Fruit fly (Drosophila melanogaster) whole organism, embryonic: ENCODE results near the gene Polr2I.
A peak's percentile ranks its signal among the peaks of the same experiment; 100 is the strongest.

Source experiments
- Ada2b ChIP-seq: fragments of 200-800 bp; sonication (Bioruptor generic); IDR thresholded peaks from 2 replicates; pipeline ENCODE4 v1.3.6; 2022; ENCODE audit warnings: missing biosample characterization, missing genetic modification characterization
- CG10462 ChIP-seq: fragments of 200-800 bp; sonication (Bioruptor generic); optimal IDR thresholded peaks from 2 replicates; lab custom pipeline; 2016; ENCODE audit warnings: missing biosample characterization, missing genetic modification characterization
- CG11085 ChIP-seq: fragments of 200-800 bp; sonication (Bioruptor generic); IDR thresholded peaks from 2 replicates; pipeline ENCODE4 v1.3.6; 2022; ENCODE audit warnings: missing biosample characterization, missing genetic modification characterization
- CG11560 ChIP-seq: fragments of 200-800 bp; sonication (Bioruptor generic); IDR thresholded peaks from 3 replicates; pipeline ENCODE4 v1.3.6; 2022; ENCODE audit warnings: missing biosample characterization, missing genetic modification characterization
- CG11723 ChIP-seq: fragments of 200-800 bp; sonication (Bioruptor generic); optimal IDR thresholded peaks from 2 replicates; lab custom pipeline; 2017; ENCODE audit warnings: missing biosample characterization, mild to moderate bottlenecking, missing genetic modification characterization
- CG12219 ChIP-seq: fragments of 200-800 bp; sonication (Bioruptor generic); optimal IDR thresholded peaks from 3 replicates; lab custom pipeline; 2018; ENCODE audit warnings: missing biosample characterization, mild to moderate bottlenecking, missing genetic modification characterization
- CG12236 ChIP-seq: fragments of 200-800 bp; sonication (Bioruptor generic); optimal IDR thresholded peaks from 2 replicates; lab custom pipeline; 2016; ENCODE audit warnings: missing biosample characterization, missing genetic modification characterization
- CG12299 ChIP-seq: fragments of 200-800 bp; sonication (Bioruptor generic); optimal IDR thresholded peaks from 2 replicates; lab custom pipeline; 2018; ENCODE audit warnings: missing biosample characterization, mild to moderate bottlenecking, missing genetic modification characterization
- CG12942 ChIP-seq: fragments of 200-800 bp; sonication (Bioruptor generic); optimal IDR thresholded peaks from 3 replicates; lab custom pipeline; 2016; ENCODE audit warnings: missing biosample characterization, missing genetic modification characterization
- CG13424 ChIP-seq: fragments of 200-800 bp; sonication (Bioruptor generic); optimal IDR thresholded peaks from 2 replicates; lab custom pipeline; 2019; ENCODE audit warnings: missing biosample characterization, mild to moderate bottlenecking, missing genetic modification characterization, moderate library complexity
- CG14050 ChIP-seq: fragments of 200-800 bp; sonication (Bioruptor generic); IDR thresholded peaks from 3 replicates; pipeline ENCODE4 v1.3.6; 2022; ENCODE audit warnings: missing biosample characterization, missing genetic modification characterization
- CG18011 ChIP-seq: fragments of 200-800 bp; sonication (Bioruptor generic); optimal IDR thresholded peaks from 2 replicates; lab custom pipeline; 2017; ENCODE audit warnings: missing biosample characterization, missing genetic modification characterization, mild to moderate bottlenecking, moderate library complexity, missing genotype
- CG2712 ChIP-seq: fragments of 200-800 bp; optimal IDR thresholded peaks from 3 replicates; lab custom pipeline; 2019; ENCODE audit warnings: missing biosample characterization, mild to moderate bottlenecking, missing genetic modification characterization, moderate library complexity
- CG31365 ChIP-seq: fragments of 200-800 bp; sonication (Bioruptor generic); optimal IDR thresholded peaks from 2 replicates; lab custom pipeline; 2018; ENCODE audit warnings: missing biosample characterization, mild to moderate bottlenecking, missing genetic modification characterization
- CG3726 ChIP-seq: fragments of 200-800 bp; sonication (Bioruptor generic); IDR thresholded peaks from 3 replicates; pipeline ENCODE4, ENCODE4 v1.3.6; 2022; ENCODE audit warnings: missing biosample characterization, missing genetic modification characterization
- CG6689 ChIP-seq: fragments of 200-800 bp; sonication (Bioruptor generic); IDR thresholded peaks from 2 replicates; pipeline ENCODE4 v1.3.6; 2022; ENCODE audit warnings: missing biosample characterization, missing genetic modification characterization
- CG7786 ChIP-seq: fragments of 200-800 bp; sonication (Bioruptor generic); optimal IDR thresholded peaks from 2 replicates; lab custom pipeline; 2016; ENCODE audit warnings: missing biosample characterization, missing genetic modification characterization
- CG8765 ChIP-seq: fragments of 200-800 bp; sonication (Bioruptor generic); IDR thresholded peaks from 2 replicates; pipeline ENCODE4 v1.3.6; 2022; ENCODE audit warnings: missing biosample characterization, missing genetic modification characterization
- CG8944 ChIP-seq: fragments of 200-800 bp; sonication (Bioruptor generic); optimal IDR thresholded peaks from 3 replicates; lab custom pipeline; 2016; ENCODE audit warnings: missing biosample characterization, missing genetic modification characterization
- CG9609 ChIP-seq: fragments of 200-800 bp; sonication (Bioruptor generic); optimal IDR thresholded peaks from 3 replicates; lab custom pipeline; 2016; ENCODE audit warnings: missing biosample characterization, missing genetic modification characterization
- CHES-1-like ChIP-seq: fragments of 200-800 bp; sonication (Bioruptor generic); optimal IDR thresholded peaks from 2 replicates; lab custom pipeline; 2016; ENCODE audit warnings: missing biosample characterization, missing genetic modification characterization
- Dip3 ChIP-seq: fragments of 200-800 bp; sonication (Bioruptor generic); optimal IDR thresholded peaks from 3 replicates; lab custom pipeline; 2016; ENCODE audit warnings: missing biosample characterization, missing genetic modification characterization
- Dll ChIP-seq: fragments of 200-800 bp; sonication (Bioruptor generic); IDR thresholded peaks from 4 replicates; pipeline ENCODE4 v1.3.6; 2022; ENCODE audit warnings: missing biosample characterization, missing genetic modification characterization; ENCODE audit not compliant: partially characterized antibody
- E2f2 ChIP-seq: fragments of 200-800 bp; sonication (Bioruptor generic); IDR thresholded peaks from 2 replicates; pipeline ENCODE4 v1.3.6; 2022; ENCODE audit warnings: missing biosample characterization, missing genetic modification characterization
- Fer1 ChIP-seq: fragments of 200-800 bp; sonication (Bioruptor generic); optimal IDR thresholded peaks from 2 replicates; lab custom pipeline; 2017; ENCODE audit warnings: missing biosample characterization, mild to moderate bottlenecking, missing genetic modification characterization
- HLH3B ChIP-seq: fragments of 200-800 bp; sonication (Bioruptor generic); IDR thresholded peaks from 2 replicates; pipeline ENCODE4 v1.3.6; 2022; ENCODE audit warnings: missing biosample characterization, missing genetic modification characterization
- HLH4C ChIP-seq: fragments of 200-800 bp; sonication (Bioruptor generic); IDR thresholded peaks from 3 replicates; pipeline ENCODE4 v1.3.6; 2022; ENCODE audit warnings: missing biosample characterization, missing genetic modification characterization; ENCODE audit not compliant: partially characterized antibody
- Hr78 ChIP-seq, 2 experiments: fragments of 200-800 bp in 1 of 2; fragments of >200 bp in 1 of 2; sonication (Bioruptor generic) in 1 of 2; optimal IDR thresholded peaks; 2 replicates each; lab custom pipeline; 2017 to 2019; ENCODE audit warnings: missing biosample characterization in 2 of 2, missing genetic modification characterization in 2 of 2, mild to moderate bottlenecking in 1 of 2, moderate library complexity in 1 of 2
- Hsf ChIP-seq: fragments of 200-800 bp; sonication (Bioruptor generic); optimal IDR thresholded peaks from 3 replicates; lab custom pipeline; 2016; ENCODE audit warnings: missing biosample characterization, missing genetic modification characterization
- Kr ChIP-seq: fragments of 200-800 bp; sonication (Bioruptor generic); optimal IDR thresholded peaks from 2 replicates; lab custom pipeline; 2017; ENCODE audit warnings: missing biosample characterization, mild to moderate bottlenecking, missing genetic modification characterization
- MESR4 ChIP-seq: fragments of 200-800 bp; sonication (Bioruptor generic); optimal IDR thresholded peaks from 2 replicates; lab custom pipeline; 2018; ENCODE audit warnings: missing biosample characterization, mild to moderate bottlenecking, missing genetic modification characterization, moderate library complexity
- Xbp1 ChIP-seq: fragments of 200-800 bp; sonication (Bioruptor generic); optimal IDR thresholded peaks from 3 replicates; lab custom pipeline; 2016; ENCODE audit warnings: missing biosample characterization, mild to moderate bottlenecking, missing genetic modification characterization
- bcd ChIP-seq: fragments of 200-800 bp; sonication (Bioruptor generic); optimal IDR thresholded peaks from 2 replicates; lab custom pipeline; 2017; ENCODE audit warnings: missing biosample characterization, mild to moderate bottlenecking, missing genetic modification characterization
- br ChIP-seq: fragments of >200 bp; optimal IDR thresholded peaks from 2 replicates; lab custom pipeline; 2017
- caup ChIP-seq: fragments of 200-800 bp; sonication (Bioruptor generic); optimal IDR thresholded peaks from 3 replicates; lab custom pipeline; 2017; ENCODE audit warnings: missing biosample characterization, mild to moderate bottlenecking, missing genetic modification characterization, moderate library complexity; ENCODE audit not compliant: severe bottlenecking
- chm ChIP-seq: fragments of 200-800 bp; sonication (Bioruptor generic); IDR thresholded peaks from 2 replicates; pipeline ENCODE4 v1.3.6; 2022; ENCODE audit warnings: missing biosample characterization, missing genetic modification characterization
- fd102C ChIP-seq: fragments of 200-800 bp; sonication (Bioruptor generic); optimal IDR thresholded peaks from 2 replicates; lab custom pipeline; 2018; ENCODE audit warnings: missing biosample characterization, mild to moderate bottlenecking, missing genetic modification characterization, moderate library complexity
- fd3F ChIP-seq: fragments of 200-800 bp; sonication (Bioruptor generic); optimal IDR thresholded peaks from 2 replicates; lab custom pipeline; 2018; ENCODE audit warnings: missing biosample characterization, mild to moderate bottlenecking, missing genetic modification characterization, moderate library complexity
- fd96Cb ChIP-seq: fragments of 200-800 bp; sonication (Bioruptor generic); optimal IDR thresholded peaks from 2 replicates; lab custom pipeline; 2018; ENCODE audit warnings: missing biosample characterization, mild to moderate bottlenecking, missing genetic modification characterization, moderate library complexity
- hb ChIP-seq: fragments of 200-800 bp; sonication (Bioruptor generic); IDR thresholded peaks from 3 replicates; pipeline ENCODE4 v1.3.6; 2022; ENCODE audit warnings: missing biosample characterization, missing genetic modification characterization; ENCODE audit not compliant: partially characterized antibody
- ind ChIP-seq: fragments of 200-800 bp; sonication (Bioruptor generic); optimal IDR thresholded peaks from 3 replicates; lab custom pipeline; 2016; ENCODE audit warnings: missing biosample characterization, missing genetic modification characterization
- luna ChIP-seq: fragments of 200-800 bp; sonication (Bioruptor generic); optimal IDR thresholded peaks from 2 replicates; lab custom pipeline; 2016; ENCODE audit warnings: missing biosample characterization, missing genetic modification characterization
- nau ChIP-seq: fragments of 200-800 bp; sonication (Bioruptor generic); optimal IDR thresholded peaks from 3 replicates; lab custom pipeline; 2017; ENCODE audit warnings: missing biosample characterization, mild to moderate bottlenecking, missing genetic modification characterization, missing genetic modification reagents
- pzg ChIP-seq: fragments of 200-800 bp; sonication (Bioruptor generic); optimal IDR thresholded peaks from 3 replicates; lab custom pipeline; 2018; ENCODE audit warnings: missing biosample characterization, mild to moderate bottlenecking, missing genetic modification characterization, moderate library complexity
- repo ChIP-seq: fragments of 200-800 bp; sonication (Bioruptor generic); optimal IDR thresholded peaks from 2 replicates; lab custom pipeline; 2016; ENCODE audit warnings: missing biosample characterization, missing genetic modification characterization
- salm ChIP-seq: fragments of 200-800 bp; sonication (Bioruptor generic); optimal IDR thresholded peaks from 2 replicates; lab custom pipeline; 2018; ENCODE audit warnings: missing biosample characterization, mild to moderate bottlenecking, missing genetic modification characterization
- sd ChIP-seq: fragments of 200-800 bp; sonication (Bioruptor generic); optimal IDR thresholded peaks from 3 replicates; lab custom pipeline; 2018; ENCODE audit warnings: missing biosample characterization, mild to moderate bottlenecking, missing genetic modification characterization, moderate library complexity
- tin ChIP-seq: fragments of 200-800 bp; sonication (Bioruptor generic); optimal IDR thresholded peaks from 3 replicates; lab custom pipeline; 2016; ENCODE audit warnings: missing biosample characterization, missing genetic modification characterization
- tup ChIP-seq: fragments of 200-800 bp; sonication (Bioruptor generic); optimal IDR thresholded peaks from 2 replicates; lab custom pipeline; 2016; ENCODE audit warnings: missing biosample characterization, mild to moderate bottlenecking, missing genetic modification characterization, moderate library complexity

Gene Polr2I

dm6 chr3R:14288669-14289383, 20.1 kb upstream of the Polr2I start, which contains the start of gene red (continued):
- peak; percentile 49 for TF ChIP-seq CG7786
- TF ChIP-seq caup (GFP tag; lab: Kevin White, UChicago) = peak; percentile 72
- peak; percentile 61 for TF ChIP-seq sd
- peak; percentile 63 for TF ChIP-seq fd96Cb (tag; lab: Kevin White, UChicago)
- peak; percentile 58 for TF ChIP-seq CG12219 (GFP tag; lab: Kevin White, UChicago)
- peak; percentile 74 for TF ChIP-seq HLH3B (GFP tag; lab: Robert Waterston, UW)
- peak; percentile 62 for TF ChIP-seq fd3F (GFP tag; lab: Kevin White, UChicago)
- TF ChIP-seq Hr78 (GFP tag; optimal IDR thresholded peaks at IDR 0.05; lab: Kevin White, UChicago) = peak in 1 of 2 experiments; percentile 3
- TF ChIP-seq luna (GFP tag; lab: Kevin White, UChicago) = no peak
- peak; percentile 43; the same call in 1 of the 3 replicates for TF ChIP-seq CG11560 (tag; lab: Robert Waterston, UW)
- peak; percentile 78 for TF ChIP-seq bcd (GFP tag; lab: Kevin White, UChicago)
- peak; percentile 81 for TF ChIP-seq CG13424
- TF ChIP-seq fd102C (GFP tag; lab: Kevin White, UChicago) = no peak
- TF ChIP-seq ind = peak; percentile 69
- peak; percentile 66 for TF ChIP-seq Xbp1
- peak; percentile 48 for TF ChIP-seq CG12942 (GFP tag; lab: Kevin White, UChicago)
- TF ChIP-seq Dll (GFP tag; lab: Robert Waterston, UW) = no peak
- peak; percentile 39; the same call in 2 of the 3 replicates for TF ChIP-seq CG14050 (GFP tag; lab: Robert Waterston, UW)
- TF ChIP-seq chm (GFP tag; lab: Robert Waterston, UW) = peak; percentile 19; the same call in 1 of the 2 replicates
- TF ChIP-seq nau (GFP tag; lab: Kevin White, UChicago) = peak; percentile 43
- peak; percentile 50 for TF ChIP-seq CG9609 (GFP tag; lab: Kevin White, UChicago)
- no peak for TF ChIP-seq CG12236
- peak; percentile 47 for TF ChIP-seq CG12299 (tag; lab: Kevin White, UChicago)
- peak; percentile 44 for TF ChIP-seq tin (GFP tag; lab: Kevin White, UChicago)
- peak; percentile 68 for TF ChIP-seq Dip3 (GFP tag; lab: Kevin White, UChicago)
- peak; percentile 54 for TF ChIP-seq CG18011
- TF ChIP-seq CHES-1-like (GFP tag; lab: Kevin White, UChicago) = no peak
- TF ChIP-seq hb = no peak
- TF ChIP-seq Fer1 (GFP tag; lab: Kevin White, UChicago) = peak; percentile 85
- TF ChIP-seq Kr (GFP tag; lab: Kevin White, UChicago) = no peak
- peak; percentile 54 for TF ChIP-seq tup (GFP tag; lab: Kevin White, UChicago)
- TF ChIP-seq E2f2 (GFP tag; lab: Robert Waterston, UW) = peak; percentile 51; the same call in 1 of the 2 replicates
- TF ChIP-seq CG8944 (GFP tag; lab: Kevin White, UChicago) = peak; percentile 35
- peak; percentile 67 for TF ChIP-seq CG6689 (GFP tag; lab: Robert Waterston, UW)
- peak; percentile 10 for TF ChIP-seq CG10462
- peak; percentile 69 for TF ChIP-seq Ada2b (GFP tag; lab: Robert Waterston, UW)
- TF ChIP-seq br = no peak
- TF ChIP-seq CG31365 = peak; percentile 12
- no peak for TF ChIP-seq repo (GFP tag; lab: Kevin White, UChicago)
- TF ChIP-seq CG11723 = peak; percentile 61
- TF ChIP-seq CG2712 (tag; lab: Kevin White, UChicago) = peak; percentile 73
- peak; percentile 5 for TF ChIP-seq pzg
- no peak for TF ChIP-seq MESR4
- TF ChIP-seq CG3726 (GFP tag; lab: Robert Waterston, UW) = no peak
- 0 out of 3 replicates have a peak, but pooled peaks have one; percentile 22 for TF ChIP-seq HLH4C (GFP tag; lab: Robert Waterston, UW)
- peak; percentile 62 for TF ChIP-seq Hsf (GFP tag; lab: Kevin White, UChicago)
- TF ChIP-seq CG8765 (GFP tag; lab: Robert Waterston, UW) = no peak
- 0 out of 2 replicates have a peak, but pooled peaks have one; percentile 38 for TF ChIP-seq CG11085 (GFP tag; lab: Robert Waterston, UW)
- TF ChIP-seq salm (tag; lab: Kevin White, UChicago) = peak; percentile 29
